Fruit fly (Drosophila melanogaster) whole organism, pupa: ENCODE data around the gene CG14518.

Experiments used
- CG10348 ChIP-seq: fragments of 200-800 bp; sonication (Bioruptor generic); IDR thresholded peaks from 2 replicates; pipeline ENCODE4 v1.3.6; 2022; ENCODE audit warnings: missing biosample characterization, missing genetic modification characterization
- CG12605 ChIP-seq: fragments of 200-800 bp; sonication (Bioruptor generic); IDR thresholded peaks from 2 replicates; pipeline ENCODE4 v1.3.6; 2022; ENCODE audit warnings: missing biosample characterization, missing genetic modification characterization
- CG13204 ChIP-seq: fragments of 200-800 bp; sonication (Bioruptor generic); optimal IDR thresholded peaks from 2 replicates; lab custom pipeline; 2018; ENCODE audit warnings: missing biosample characterization, mild to moderate bottlenecking, missing genetic modification characterization, moderate library complexity
- CG14655 ChIP-seq: fragments of 200-800 bp; sonication (Bioruptor generic); optimal IDR thresholded peaks from 3 replicates; lab custom pipeline; 2017; ENCODE audit warnings: mild to moderate bottlenecking, missing biosample characterization, missing genetic modification reagents, missing genetic modification characterization
- CG15710 ChIP-seq: fragments of 200-800 bp; sonication (Bioruptor generic); optimal IDR thresholded peaks from 2 replicates; lab custom pipeline; 2018; ENCODE audit warnings: missing biosample characterization, mild to moderate bottlenecking, missing genetic modification characterization, moderate library complexity
- CG17806 ChIP-seq: fragments of 200-800 bp; sonication (Bioruptor generic); optimal IDR thresholded peaks from 2 replicates; lab custom pipeline; 2018; ENCODE audit warnings: missing biosample characterization, mild to moderate bottlenecking, missing genetic modification characterization, moderate library complexity
- CG32121 ChIP-seq: fragments of 200-800 bp; sonication (Bioruptor generic); IDR thresholded peaks from 2 replicates; pipeline ENCODE4 v1.3.6; 2022; ENCODE audit warnings: missing biosample characterization, missing genetic modification characterization
- CG34367 ChIP-seq: fragments of 200-800 bp; sonication (Bioruptor generic); optimal IDR thresholded peaks from 2 replicates; lab custom pipeline; 2018; ENCODE audit warnings: missing biosample characterization, mild to moderate bottlenecking, missing genetic modification characterization
- CG4496 ChIP-seq: fragments of 200-800 bp; sonication (Bioruptor generic); IDR thresholded peaks from 3 replicates; pipeline ENCODE4 v1.3.6; 2022; ENCODE audit warnings: missing biosample characterization, missing genetic modification characterization
- CG8159 ChIP-seq: fragments of 200-800 bp; sonication (Bioruptor generic); optimal IDR thresholded peaks from 3 replicates; lab custom pipeline; 2018; ENCODE audit warnings: missing biosample characterization, mild to moderate bottlenecking, missing genetic modification characterization, moderate library complexity
- CG8301 ChIP-seq: fragments of 200-800 bp; sonication (Bioruptor generic); optimal IDR thresholded peaks from 2 replicates; lab custom pipeline; 2018; ENCODE audit warnings: missing biosample characterization, mild to moderate bottlenecking, missing genetic modification characterization
- CG9948 ChIP-seq: fragments of 200-800 bp; sonication (Bioruptor generic); optimal IDR thresholded peaks from 2 replicates; lab custom pipeline; 2018; ENCODE audit warnings: missing biosample characterization, mild to moderate bottlenecking, missing genetic modification characterization, moderate library complexity
- D1 ChIP-seq: fragments of 200-800 bp; sonication (Bioruptor generic); optimal IDR thresholded peaks from 2 replicates; lab custom pipeline; 2018; ENCODE audit warnings: missing biosample characterization, mild to moderate bottlenecking, missing genetic modification characterization, moderate library complexity
- EcR ChIP-seq: fragments of 200-800 bp; sonication (Bioruptor generic); optimal IDR thresholded peaks from 3 replicates; lab custom pipeline; 2019; ENCODE audit warnings: missing biosample characterization, missing genetic modification characterization, mild to moderate bottlenecking, moderate library complexity, missing genetic modification reagents
- Ets98B ChIP-seq: fragments of 200-800 bp; sonication (Bioruptor generic); IDR thresholded peaks from 2 replicates; pipeline ENCODE4 v1.3.6; 2022; ENCODE audit warnings: missing biosample characterization, missing genetic modification characterization
- Pif1A ChIP-seq: fragments of 200-800 bp; sonication (Bioruptor generic); optimal IDR thresholded peaks from 3 replicates; lab custom pipeline; 2016; ENCODE audit warnings: missing biosample characterization, missing genetic modification characterization
- Pif1B ChIP-seq: fragments of 200-800 bp; sonication (Bioruptor generic); optimal IDR thresholded peaks from 3 replicates; lab custom pipeline; 2016; ENCODE audit warnings: missing biosample characterization, missing genetic modification characterization
- Snoo ChIP-seq: fragments of 200-800 bp; sonication (Bioruptor generic); optimal IDR thresholded peaks from 3 replicates; lab custom pipeline; 2017; ENCODE audit warnings: missing biosample characterization, mild to moderate bottlenecking, missing genetic modification characterization, inconsistent platforms
- fd96Ca ChIP-seq: fragments of 200-800 bp; sonication (Bioruptor generic); IDR thresholded peaks from 3 replicates; pipeline ENCODE4 v1.3.6; 2022; ENCODE audit warnings: missing biosample characterization, missing genetic modification characterization
- gl ChIP-seq: fragments of 200-800 bp; sonication (Bioruptor generic); optimal IDR thresholded peaks from 2 replicates; lab custom pipeline; 2018; ENCODE audit warnings: missing biosample characterization, mild to moderate bottlenecking, missing genetic modification characterization
- rn ChIP-seq: fragments of 200-800 bp; sonication (Bioruptor generic); IDR thresholded peaks from 2 replicates; pipeline ENCODE4 v1.3.6; 2022; ENCODE audit warnings: missing biosample characterization, missing genetic modification characterization

CG14518 gene

dm6 chr3R:29052380-29052779 is 27.6 kb downstream of the CG14518 start, which contains the start of gene CG11842:
TSS of gene CG11842 (plus strand) at chr3R:29052680.
- TF ChIP-seq CG15710 = no peak
- TF ChIP-seq CG8159 = no peak
- TF ChIP-seq CG10348 (GFP tag; lab: Robert Waterston, UW) = no peak
- TF ChIP-seq CG9948 (tag; lab: Kevin White, UChicago) = no peak
- no peak for TF ChIP-seq CG17806 (tag; lab: Kevin White, UChicago)
- TF ChIP-seq CG14655 (GFP tag; lab: Kevin White, UChicago) = no peak

- TF ChIP-seq CG12605 (no peak), CG32121 (GFP tag; lab: Robert Waterston, UW) (no peak), Snoo (tag; lab: Kevin White, UChicago) (no peak), D1 (tag; lab: Kevin White, UChicago) (no peak), CG8159 (no peak), CG13204 (GFP tag; lab: Kevin White, UChicago) (no peak), fd96Ca (GFP tag; lab: Robert Waterston, UW) (no peak), CG15710 (no peak), CG17806 (tag; lab: Kevin White, UChicago) (no peak), CG14655 (GFP tag; lab: Kevin White, UChicago) (no peak), EcR (GFP tag; lab: Kevin White, UChicago) (no peak), CG9948 (tag; lab: Kevin White, UChicago) (no peak), rn (GFP tag; lab: Robert Waterston, UW) (no peak)
These were observed 29.3 kb downstream of the CG14518 start, which contains the start of gene CG11843 for dm6 chr3R:29054047-29054446. TSS of gene CG11843 (plus strand) at chr3R:29054347.

- TF ChIP-seq gl (tag; lab: Kevin White, UChicago) = peak; percentile 78
- TF ChIP-seq CG8159 = peak; percentile 77
- peak; percentile 89 for TF ChIP-seq fd96Ca (GFP tag; lab: Robert Waterston, UW)
- TF ChIP-seq CG13204 (GFP tag; lab: Kevin White, UChicago) = no peak
- no peak for TF ChIP-seq EcR (GFP tag; lab: Kevin White, UChicago)
- peak; percentile 82 for TF ChIP-seq Ets98B
- TF ChIP-seq CG4496 (GFP tag; lab: Robert Waterston, UW) = peak; percentile 89
- no peak for TF ChIP-seq CG8301
- peak; percentile 73 for TF ChIP-seq CG15710
- peak; percentile 66 for TF ChIP-seq CG17806 (tag; lab: Kevin White, UChicago)
- peak; percentile 87 for TF ChIP-seq CG12605
- TF ChIP-seq CG32121 (GFP tag; lab: Robert Waterston, UW) = peak; percentile 85
- TF ChIP-seq CG10348 (GFP tag; lab: Robert Waterston, UW) = no peak
- TF ChIP-seq rn (GFP tag; lab: Robert Waterston, UW) = peak; percentile 56; the same call in 1 of the 2 replicates
- peak; percentile 82 for TF ChIP-seq CG14655 (GFP tag; lab: Kevin White, UChicago)
- TF ChIP-seq Snoo (tag; lab: Kevin White, UChicago) = peak; percentile 67
- peak; percentile 64 for TF ChIP-seq CG9948 (tag; lab: Kevin White, UChicago)
- TF ChIP-seq CG34367 = peak; percentile 83
These were observed 30.9 kb downstream of the CG14518 start, which contains the start of gene Sirt7 for dm6 chr3R:29055710-29056109. TSS of gene Sirt7 (plus strand) at chr3R:29055927.

dm6 chr3R:29059385-29059784 is 34.6 kb downstream of the CG14518 start:
- TF ChIP-seq CG17806 (tag; lab: Kevin White, UChicago) = no peak

dm6 chr3R:29062717-29063206 is 38.0 kb downstream of the CG14518 start, which contains the start of the genes Cul5 and Bicra:
TSS of gene Cul5 (minus strand) at chr3R:29062975.
TSS of gene Bicra (plus strand) at chr3R:29063040.
- TF ChIP-seq EcR (GFP tag; lab: Kevin White, UChicago) (peak; percentile 94), CG15710 (no peak), CG12605 (peak; percentile 51; the same call in 1 of the 2 replicates), Ets98B (no peak; the same call in none of the 2 replicates), CG10348 (GFP tag; lab: Robert Waterston, UW) (no peak), CG14655 (GFP tag; lab: Kevin White, UChicago) (no peak), CG4496 (GFP tag; lab: Robert Waterston, UW) (no peak)

dm6 chr3R:29063207-29063920 is 38.6 kb downstream of the CG14518 start:
- TF ChIP-seq CG34367 (peak; percentile 42), Pif1A (peak; percentile 59), CG9948 (tag; lab: Kevin White, UChicago) (peak; percentile 71), CG17806 (tag; lab: Kevin White, UChicago) (peak; percentile 75), D1 (tag; lab: Kevin White, UChicago) (no peak), CG15710 (peak; percentile 80), CG14655 (GFP tag; lab: Kevin White, UChicago) (peak; percentile 75), CG10348 (GFP tag; lab: Robert Waterston, UW) (no peak), CG8159 (peak; percentile 82), Ets98B (no peak), Pif1B (GFP tag; lab: Kevin White, UChicago) (peak; percentile 62), Snoo (tag; lab: Kevin White, UChicago) (peak; percentile 46), CG8301 (peak; percentile 56)
